Fruit fly (Drosophila melanogaster) whole organism, embryonic: ENCODE data around the gene CG12992.

Source experiments
- Bgb ChIP-seq: fragments of 200-800 bp; sonication (Bioruptor generic); IDR thresholded peaks from 2 replicates; pipeline ENCODE4 v1.3.6; 2022; ENCODE audit warnings: missing biosample characterization, missing genetic modification characterization; ENCODE audit not compliant: partially characterized antibody
- CG10274 ChIP-seq: fragments of 200-800 bp; sonication (Bioruptor generic); optimal IDR thresholded peaks from 3 replicates; lab custom pipeline; 2017; ENCODE audit warnings: missing biosample characterization, mild to moderate bottlenecking, missing genetic modification characterization
- CG11456 ChIP-seq: fragments of 200-800 bp; sonication (Bioruptor generic); IDR thresholded peaks from 3 replicates; pipeline ENCODE4 v1.3.6; 2022; ENCODE audit warnings: missing biosample characterization, missing genetic modification characterization
- CG14014 ChIP-seq: fragments of 200-800 bp; sonication (Bioruptor generic); IDR thresholded peaks from 2 replicates; pipeline ENCODE4 v1.3.6; 2022; ENCODE audit warnings: missing biosample characterization, missing genetic modification characterization
- CG14710 ChIP-seq: fragments of 200-800 bp; sonication (Bioruptor generic); optimal IDR thresholded peaks from 3 replicates; lab custom pipeline; 2019; ENCODE audit warnings: missing biosample characterization, mild to moderate bottlenecking, missing genetic modification characterization, moderate library complexity
- CG14860 ChIP-seq: fragments of 200-800 bp; sonication (Bioruptor generic); IDR thresholded peaks from 3 replicates; pipeline ENCODE4 v1.3.6; 2022; ENCODE audit warnings: missing biosample characterization, missing genetic modification characterization; ENCODE audit not compliant: partially characterized antibody
- CG16813 ChIP-seq: fragments of 200-800 bp; sonication (Bioruptor generic); IDR thresholded peaks from 3 replicates; pipeline ENCODE4 v1.3.6; 2022; ENCODE audit warnings: missing biosample characterization, missing genetic modification characterization; ENCODE audit not compliant: partially characterized antibody
- CG30403 ChIP-seq: fragments of 200-800 bp; sonication (Bioruptor generic); optimal IDR thresholded peaks from 3 replicates; lab custom pipeline; 2016; ENCODE audit warnings: missing biosample characterization, missing genetic modification characterization
- CG32772 ChIP-seq: fragments of 200-800 bp; sonication (Bioruptor generic); IDR thresholded peaks from 2 replicates; pipeline ENCODE4 v1.3.6; 2022; ENCODE audit warnings: missing biosample characterization, missing genetic modification characterization
- CG3726 ChIP-seq: fragments of 200-800 bp; sonication (Bioruptor generic); IDR thresholded peaks from 3 replicates; pipeline ENCODE4, ENCODE4 v1.3.6; 2022; ENCODE audit warnings: missing biosample characterization, missing genetic modification characterization
- CG5180 ChIP-seq: fragments of 200-800 bp; sonication (Bioruptor generic); optimal IDR thresholded peaks from 3 replicates; lab custom pipeline; 2017; ENCODE audit warnings: missing biosample characterization, missing genetic modification characterization, mild to moderate bottlenecking, moderate library complexity, missing genetic modification reagents
- CG6254 ChIP-seq: fragments of 200-800 bp; sonication (Bioruptor generic); optimal IDR thresholded peaks from 3 replicates; lab custom pipeline; 2017; ENCODE audit warnings: mild to moderate bottlenecking, missing biosample characterization, missing genetic modification reagents, missing genetic modification characterization
- CG6791 ChIP-seq: fragments of 200-800 bp; sonication (Bioruptor generic); IDR thresholded peaks from 3 replicates; pipeline ENCODE4 v1.3.6; 2022; ENCODE audit warnings: missing biosample characterization, missing genetic modification characterization; ENCODE audit not compliant: partially characterized antibody
- CG7745 ChIP-seq: fragments of 200-800 bp; sonication (Bioruptor generic); optimal IDR thresholded peaks from 2 replicates; lab custom pipeline; 2018; ENCODE audit warnings: missing biosample characterization, mild to moderate bottlenecking, missing genetic modification characterization, moderate library complexity
- CG7963 ChIP-seq: fragments of 200-800 bp; sonication (Bioruptor generic); IDR thresholded peaks from 3 replicates; pipeline ENCODE4 v1.3.6; 2022; ENCODE audit warnings: missing biosample characterization, missing genetic modification characterization; ENCODE audit not compliant: partially characterized antibody
- CG8089 ChIP-seq: fragments of 200-800 bp; sonication (Bioruptor generic); optimal IDR thresholded peaks from 3 replicates; lab custom pipeline; 2016; ENCODE audit warnings: missing biosample characterization, missing genetic modification characterization
- CkIIα-i1 ChIP-seq: fragments of 200-800 bp; sonication (Bioruptor generic); IDR thresholded peaks from 2 replicates; pipeline ENCODE4 v1.3.6; 2022; ENCODE audit warnings: missing biosample characterization, missing genetic modification characterization
- Eip74EF ChIP-seq, 2 experiments: fragments of 200-800 bp in 1 of 2; fragments of >200 bp in 1 of 2; sonication (Bioruptor generic) in 1 of 2; optimal IDR thresholded peaks; 2 replicates each; lab custom pipeline; 2017 to 2019; ENCODE audit warnings: missing biosample characterization in 2 of 2, missing genetic modification characterization in 2 of 2, mild to moderate bottlenecking in 1 of 2, moderate library complexity in 1 of 2
- Ets65A ChIP-seq: fragments of 200-800 bp; sonication (Bioruptor generic); peaks from one replicate; lab custom pipeline; 2016; ENCODE audit warnings: missing biosample characterization, missing genetic modification characterization
- H2.0 ChIP-seq: fragments of 200-800 bp; sonication (Bioruptor generic); IDR thresholded peaks from 2 replicates; pipeline ENCODE4 v1.3.6; 2022; ENCODE audit warnings: missing biosample characterization, missing genetic modification characterization
- HLH4C ChIP-seq: fragments of 200-800 bp; sonication (Bioruptor generic); IDR thresholded peaks from 3 replicates; pipeline ENCODE4 v1.3.6; 2022; ENCODE audit warnings: missing biosample characterization, missing genetic modification characterization; ENCODE audit not compliant: partially characterized antibody
- Hr3 ChIP-seq: fragments of 200-800 bp; sonication (Bioruptor generic); optimal IDR thresholded peaks from 3 replicates; lab custom pipeline; 2016; ENCODE audit warnings: missing biosample characterization, missing genetic modification characterization
- Med ChIP-seq: fragments of 200-800 bp; sonication (Bioruptor generic); peaks from one replicate; lab custom pipeline; 2016; ENCODE audit warnings: missing biosample characterization, missing genetic modification characterization, mild to moderate bottlenecking, inconsistent platforms, moderate library complexity
- NC2α ChIP-seq: fragments of 200-800 bp; sonication (Bioruptor generic); optimal IDR thresholded peaks from 2 replicates; lab custom pipeline; 2016; ENCODE audit warnings: missing biosample characterization, missing genetic modification characterization
- NC2β ChIP-seq: fragments of 200-800 bp; sonication (Bioruptor generic); optimal IDR thresholded peaks from 2 replicates; lab custom pipeline; 2016; ENCODE audit warnings: missing biosample characterization, missing genetic modification characterization
- NfI ChIP-seq: fragments of 200-800 bp; sonication (Bioruptor generic); optimal IDR thresholded peaks from 3 replicates; lab custom pipeline; 2018; ENCODE audit warnings: missing biosample characterization, mild to moderate bottlenecking, missing genetic modification characterization, moderate library complexity
- Side ChIP-seq: fragments of 200-800 bp; sonication (Bioruptor generic); optimal IDR thresholded peaks from 2 replicates; lab custom pipeline; 2016; ENCODE audit warnings: missing biosample characterization, missing genetic modification characterization
- Ssrp ChIP-seq: fragments of 200-800 bp; sonication (Bioruptor generic); optimal IDR thresholded peaks from 2 replicates; lab custom pipeline; 2018; ENCODE audit warnings: missing biosample characterization, mild to moderate bottlenecking, missing genetic modification characterization, moderate library complexity
- ac ChIP-seq: fragments of 200-800 bp; sonication (Bioruptor generic); optimal IDR thresholded peaks from 3 replicates; lab custom pipeline; 2017; ENCODE audit warnings: missing biosample characterization, mild to moderate bottlenecking, missing genetic modification characterization
- cad ChIP-seq: fragments of >200 bp; optimal IDR thresholded peaks from 2 replicates; lab custom pipeline; 2017; ENCODE audit warnings: missing biosample characterization, missing genetic modification characterization
- chm ChIP-seq: fragments of 200-800 bp; sonication (Bioruptor generic); IDR thresholded peaks from 2 replicates; pipeline ENCODE4 v1.3.6; 2022; ENCODE audit warnings: missing biosample characterization, missing genetic modification characterization
- crp ChIP-seq, 2 experiments: fragments of 200-800 bp; sonication (Bioruptor generic); optimal IDR thresholded peaks; 2 replicates in 1 of 2; 3 replicates in 1 of 2; lab custom pipeline; 2017; ENCODE audit warnings: missing biosample characterization in 2 of 2, missing genetic modification characterization in 2 of 2, mild to moderate bottlenecking in 1 of 2, moderate library complexity in 1 of 2
- dm ChIP-seq: fragments of 200-800 bp; sonication (Bioruptor generic); optimal IDR thresholded peaks from 3 replicates; lab custom pipeline; 2016; ENCODE audit warnings: missing biosample characterization, missing genetic modification characterization
- dysf ChIP-seq: fragments of 200-800 bp; sonication (Bioruptor generic); IDR thresholded peaks from 3 replicates; pipeline ENCODE4 v1.3.6; 2022; ENCODE audit warnings: missing biosample characterization, missing genetic modification characterization
- ewg ChIP-seq: fragments of 200-800 bp; sonication (Bioruptor generic); optimal IDR thresholded peaks from 3 replicates; lab custom pipeline; 2017; ENCODE audit warnings: mild to moderate bottlenecking, missing biosample characterization, missing genetic modification reagents, missing genetic modification characterization
- gro ChIP-seq: fragments of 200-800 bp; sonication (Bioruptor generic); optimal IDR thresholded peaks from 2 replicates; lab custom pipeline; 2016; ENCODE audit warnings: missing biosample characterization, missing genetic modification characterization
- kah ChIP-seq: fragments of 200-800 bp; sonication (Bioruptor generic); optimal IDR thresholded peaks from 2 replicates; lab custom pipeline; 2018; ENCODE audit warnings: missing biosample characterization, mild to moderate bottlenecking, missing genetic modification characterization
- nerfin-2 ChIP-seq: fragments of 200-800 bp; sonication (Bioruptor generic); IDR thresholded peaks from 2 replicates; pipeline ENCODE4 v1.3.6; 2022; ENCODE audit warnings: missing biosample characterization, missing genetic modification characterization; ENCODE audit not compliant: partially characterized antibody
- pb ChIP-seq: fragments of 200-800 bp; sonication (Bioruptor generic); optimal IDR thresholded peaks from 3 replicates; lab custom pipeline; 2016; ENCODE audit warnings: missing biosample characterization, missing genetic modification characterization
- prd ChIP-seq, 3 experiments: fragments of >200 bp in 2 of 3; fragments of 200-800 bp in 1 of 3; sonication (Bioruptor generic) in 1 of 3; optimal IDR thresholded peaks in 2 of 3; IDR thresholded peaks in 1 of 3; 2 replicates in 2 of 3; 3 replicates in 1 of 3; pipeline versions ENCODE4 v1.3.6 to Lab custom; 2017 to 2022; ENCODE audit warnings: missing biosample characterization in 1 of 3, missing genetic modification characterization in 1 of 3
- salm ChIP-seq: fragments of 200-800 bp; sonication (Bioruptor generic); optimal IDR thresholded peaks from 2 replicates; lab custom pipeline; 2018; ENCODE audit warnings: missing biosample characterization, mild to moderate bottlenecking, missing genetic modification characterization
- shn ChIP-seq: fragments of 200-800 bp; sonication (Bioruptor generic); optimal IDR thresholded peaks from 3 replicates; lab custom pipeline; 2016; ENCODE audit warnings: missing biosample characterization, missing genetic modification characterization
- tll ChIP-seq, 2 experiments: fragments of 200-800 bp in 1 of 2; fragments of >200 bp in 1 of 2; sonication (Bioruptor generic) in 1 of 2; optimal IDR thresholded peaks; 2 replicates each; lab custom pipeline; 2017 to 2019; ENCODE audit warnings: missing biosample characterization in 2 of 2, missing genetic modification characterization in 2 of 2, mild to moderate bottlenecking in 1 of 2, moderate library complexity in 1 of 2
- tna ChIP-seq: fragments of 200-800 bp; sonication (Bioruptor generic); IDR thresholded peaks from 2 replicates; pipeline ENCODE4 v1.3.6; 2022; ENCODE audit warnings: missing biosample characterization, missing genetic modification characterization; ENCODE audit not compliant: partially characterized antibody
- vfl ChIP-seq: fragments of 200-800 bp; sonication (Bioruptor generic); optimal IDR thresholded peaks from 2 replicates; lab custom pipeline; 2016; ENCODE audit warnings: missing biosample characterization, missing genetic modification characterization
- vnd ChIP-seq: fragments of 200-800 bp; sonication (Bioruptor generic); IDR thresholded peaks from 3 replicates; pipeline ENCODE4 v1.3.6; 2022; ENCODE audit warnings: missing biosample characterization, missing genetic modification characterization; ENCODE audit not compliant: partially characterized antibody

CG12992 gene

DNA sequence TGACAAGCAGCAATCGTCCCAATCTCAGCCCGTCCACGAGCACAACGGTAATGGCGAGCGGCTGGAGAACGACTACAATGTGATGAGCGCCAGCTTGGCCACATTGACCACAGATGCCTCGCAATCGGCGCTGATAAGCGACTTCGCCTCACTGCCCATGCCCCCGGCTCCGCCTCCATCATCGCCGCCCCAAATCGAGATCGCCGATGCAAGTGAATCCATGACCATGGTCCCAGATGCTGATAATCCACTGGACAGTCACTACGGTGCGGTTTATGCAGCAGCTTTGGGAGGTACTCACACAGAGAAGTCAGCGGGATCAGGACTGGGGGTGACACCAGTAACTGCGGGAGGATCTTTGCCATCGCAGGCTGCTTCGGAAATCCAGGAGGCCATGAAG lies 13.8 kb downstream of the CG12992 start:
- no peak for TF ChIP-seq Ssrp (tag; lab: Kevin White, UChicago)
- no peak for TF ChIP-seq CG7745 (tag; lab: Kevin White, UChicago)
- peak; percentile 22 for TF ChIP-seq Med
- peak; percentile 37 for TF ChIP-seq Ets65A (GFP tag; lab: Kevin White, UChicago)

DNA sequence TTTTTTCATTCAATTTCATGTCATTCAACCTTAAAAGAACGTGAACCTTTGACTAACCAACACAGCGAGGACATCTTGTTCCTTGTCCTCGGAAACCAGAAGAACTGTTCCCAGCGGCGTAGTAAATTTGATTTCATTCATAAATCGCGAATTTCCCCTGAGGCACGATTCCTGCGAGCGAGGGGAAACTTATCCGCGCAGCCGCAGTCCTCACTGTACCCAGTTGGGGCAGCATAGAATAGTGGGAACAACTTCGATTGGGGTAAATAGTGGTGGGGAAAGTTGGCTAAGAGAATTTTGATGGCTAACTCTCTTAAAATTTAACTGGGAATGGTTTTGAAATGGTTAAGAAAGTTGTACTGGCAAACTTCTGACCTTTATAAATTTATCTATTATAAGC lies 22.8 kb downstream of the CG12992 start:
- no peak for TF ChIP-seq NC2α
- TF ChIP-seq CG10274 (GFP tag; lab: Kevin White, UChicago) = no peak
- no peak for TF ChIP-seq crp (GFP tag; optimal IDR thresholded peaks at IDR 0.05; lab: Kevin White, UChicago)
- TF ChIP-seq Hr3 (GFP tag; lab: Kevin White, UChicago) = no peak
- TF ChIP-seq ewg (GFP tag; lab: Kevin White, UChicago) = peak; percentile 71
- no peak for TF ChIP-seq CG3726 (GFP tag; lab: Robert Waterston, UW)

DNA sequence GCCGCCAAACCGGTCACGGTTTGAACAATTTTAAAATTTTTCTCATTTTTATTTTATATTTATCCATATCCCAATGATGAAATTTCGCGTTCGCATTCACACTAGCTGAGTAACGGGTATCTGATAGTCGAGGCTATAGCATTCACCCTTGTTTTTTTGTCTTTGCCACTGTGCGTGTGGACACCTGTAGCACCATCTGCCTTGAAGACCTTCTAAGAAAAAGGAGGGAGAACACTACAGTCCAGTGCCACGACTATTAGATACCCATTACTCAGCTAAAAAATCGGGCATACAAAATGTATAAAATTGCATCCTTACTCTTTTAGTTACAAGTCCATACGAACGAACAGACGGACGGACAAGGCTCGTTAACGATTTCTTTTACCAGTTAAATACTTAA lies 33.5 kb downstream of the CG12992 start:
- TF ChIP-seq CG14014 (GFP tag; lab: Robert Waterston, UW) (no peak), CG11456 (no peak), NfI (GFP tag; lab: Kevin White, UChicago) (no peak), prd (optimal IDR thresholded peaks at IDR 0.05; lab: Kevin White, UChicago) (no peak), prd (GFP tag; IDR thresholded peaks at IDR 0.05; lab: Robert Waterston, UW) (no peak), tll (GFP tag; optimal IDR thresholded peaks at IDR 0.05; lab: Kevin White, UChicago) (no peak), CkIIα-i1 (GFP tag; lab: Robert Waterston, UW) (no peak), gro (no peak), cad (GFP tag; lab: Kevin White, UChicago) (no peak), salm (no peak), tna (GFP tag; lab: Robert Waterston, UW) (peak; percentile 29; the same call in 1 of the 2 replicates), CG6254 (GFP tag; lab: Kevin White, UChicago) (no peak), H2.0 (GFP tag; lab: Robert Waterston, UW) (no peak), pb (GFP tag; lab: Kevin White, UChicago) (no peak), Bgb (GFP tag; lab: Robert Waterston, UW) (0 out of 2 replicates have a peak, but pooled peaks have one; percentile 7), CG7963 (GFP tag; lab: Robert Waterston, UW) (peak; percentile 37; the same call in 1 of the 3 replicates), NC2β (GFP tag; lab: Kevin White, UChicago) (no peak), Side (no peak), kah (no peak), dysf (no peak), CG14710 (no peak), CG32772 (GFP tag; lab: Robert Waterston, UW) (no peak), chm (GFP tag; lab: Robert Waterston, UW) (no peak), shn (no peak), vnd (GFP tag; lab: Robert Waterston, UW) (0 out of 3 replicates have a peak, but pooled peaks have one; percentile 22), CG6791 (GFP tag; lab: Robert Waterston, UW) (peak; percentile 49; the same call in 1 of the 3 replicates), HLH4C (GFP tag; lab: Robert Waterston, UW) (peak; percentile 66), CG5180 (GFP tag; lab: Kevin White, UChicago) (no peak), nerfin-2 (GFP tag; lab: Robert Waterston, UW) (peak; percentile 48; the same call in 1 of the 2 replicates), CG8089 (GFP tag; lab: Kevin White, UChicago) (no peak), ac (GFP tag; lab: Kevin White, UChicago) (no peak), CG16813 (peak; percentile 51), CG14860 (GFP tag; lab: Robert Waterston, UW) (peak; percentile 57; the same call in 1 of the 3 replicates), vfl (GFP tag; lab: Kevin White, UChicago) (no peak), Eip74EF (GFP tag; optimal IDR thresholded peaks at IDR 0.05; lab: Kevin White, UChicago) (no peak), CG30403 (GFP tag; lab: Kevin White, UChicago) (no peak), dm (GFP tag; lab: Kevin White, UChicago) (no peak)
